Fruit fly (Drosophila melanogaster): ENCODE results near the gene CG4375.

Gene CG4375

dm6 chr2L:1070941-1071340 lies 44.2 kb upstream of the CG4375 start (continued):
- TF ChIP-seq CG18476 (GFP tag; optimal IDR thresholded peaks at IDR 0.05) (no peak), zf30C (GFP tag; optimal IDR thresholded peaks at IDR 0.05) (no peak), C15 (GFP tag; IDR thresholded peaks at IDR 0.05) (no peak), CG3838 (GFP tag; optimal IDR thresholded peaks at IDR 0.05) (no peak), CG31441 (GFP tag; IDR thresholded peaks at IDR 0.05) (no peak), CG12071 (GFP tag; optimal IDR thresholded peaks at IDR 0.05) (peak; percentile 2), fu2 (GFP tag; optimal IDR thresholded peaks at IDR 0.05) (no peak), Asciz (GFP tag; optimal IDR thresholded peaks at IDR 0.05) (no peak), CG3163 (GFP tag; optimal IDR thresholded peaks at IDR 0.05) (no peak), trh (GFP tag; optimal IDR thresholded peaks at IDR 0.05) (no peak), CG18011 (GFP tag; optimal IDR thresholded peaks at IDR 0.05) (no peak), CG5245 (GFP tag; optimal IDR thresholded peaks at IDR 0.05) (no peak), Myb (GFP tag; optimal IDR thresholded peaks at IDR 0.05) (no peak), gfzf (GFP tag; optimal IDR thresholded peaks at IDR 0.05) (no peak), h (optimal IDR thresholded peaks at IDR 0.05) (no peak), CG17568 (GFP tag; optimal IDR thresholded peaks at IDR 0.05) (no peak), Dfd (GFP tag; optimal IDR thresholded peaks at IDR 0.05) (no peak), ssp (GFP tag; IDR thresholded peaks at IDR 0.05) (peak; percentile 21; the same call in 1 of the 2 replicates), CG3726 (GFP tag; IDR thresholded peaks at IDR 0.05) (no peak), cas (GFP tag; IDR thresholded peaks at IDR 0.05) (no peak), CG11504 (tag; optimal IDR thresholded peaks at IDR 0.05) (no peak), CG4820 (GFP tag; optimal IDR thresholded peaks at IDR 0.05) (no peak), gce (GFP tag; IDR thresholded peaks at IDR 0.05) (0 out of 3 replicates have a peak, but pooled peaks have one; percentile 20), knrl (GFP tag; IDR thresholded peaks at IDR 0.05; ENCODE audit: partially characterized antibody) (no peak), ato (GFP tag; IDR thresholded peaks at IDR 0.05; ENCODE audit: partially characterized antibody) (no peak), bbx (GFP tag; IDR thresholded peaks at IDR 0.05; ENCODE audit: partially characterized antibody) (no peak), Pdp1 (GFP tag; optimal IDR thresholded peaks at IDR 0.05) (no peak), CG10462 (GFP tag; optimal IDR thresholded peaks at IDR 0.05) (no peak), MTF-1 (GFP tag; optimal IDR thresholded peaks at IDR 0.05; ENCODE audit: borderline replicate concordance) (no peak), onecut (GFP tag; IDR thresholded peaks at IDR 0.05) (no peak), HLHmδ (GFP tag; optimal IDR thresholded peaks at IDR 0.05) (no peak), mam (GFP tag; optimal IDR thresholded peaks at IDR 0.05) (peak; percentile 19), twi (tag; optimal IDR thresholded peaks at IDR 0.05) (no peak), ham (GFP tag; IDR thresholded peaks at IDR 0.05) (0 out of 2 replicates have a peak, but pooled peaks have one; percentile 12), stc (GFP tag; IDR thresholded peaks at IDR 0.05) (no peak), sr (GFP tag; IDR thresholded peaks at IDR 0.05) (no peak), CG9817 (tag; optimal IDR thresholded peaks at IDR 0.05) (no peak), vvl (GFP tag; IDR thresholded peaks at IDR 0.05) (peak; percentile 62), Dp (GFP tag; optimal IDR thresholded peaks at IDR 0.05) (no peak), pita (GFP tag; optimal IDR thresholded peaks at IDR 0.05) (no peak), danr (GFP tag; IDR thresholded peaks at IDR 0.05) (no peak), dysf (GFP tag; IDR thresholded peaks at IDR 0.05) (peak; percentile 65), CG2678 (tag; optimal IDR thresholded peaks at IDR 0.05) (peak; percentile 58), hb (GFP tag; IDR thresholded peaks at IDR 0.05; ENCODE audit: partially characterized antibody) (no peak), CG6654 (GFP tag; optimal IDR thresholded peaks at IDR 0.05) (no peak), salm (tag; optimal IDR thresholded peaks at IDR 0.05) (no peak), CG33557 (GFP tag; optimal IDR thresholded peaks at IDR 0.05) (no peak), CG2199 (GFP tag; IDR thresholded peaks at IDR 0.05) (no peak), pho (GFP tag; optimal IDR thresholded peaks at IDR 0.05) (peak; percentile 32), amos (GFP tag; IDR thresholded peaks at IDR 0.05; ENCODE audit: partially characterized antibody) (no peak), ttk (GFP tag; IDR thresholded peaks at IDR 0.05) (peak; percentile 37; the same call in 1 of the 2 replicates), CG6272 (GFP tag; IDR thresholded peaks at IDR 0.05) (no peak; the same call in 1 of the 2 replicates)

Data from whole organism, embryonic.